Fruit fly (Drosophila melanogaster) whole organism, prepupa: Measurements from ENCODE around the gene CG5910.

ENCODE experiments used
- Blimp-1 ChIP-seq: fragments of 200-800 bp; sonication (Bioruptor generic); optimal IDR thresholded peaks from 3 replicates; lab custom pipeline; 2017; ENCODE audit warnings: missing biosample characterization, missing genetic modification characterization, mild to moderate bottlenecking, moderate library complexity, missing genetic modification reagents
- CG11762 ChIP-seq: fragments of 200-800 bp; sonication (Bioruptor generic); optimal IDR thresholded peaks from 3 replicates; lab custom pipeline; 2016; ENCODE audit warnings: missing biosample characterization, missing genetic modification characterization; ENCODE audit not compliant: insufficient read depth
- CG6808 ChIP-seq: fragments of 200-800 bp; sonication (Bioruptor generic); optimal IDR thresholded peaks from 3 replicates; lab custom pipeline; 2017; ENCODE audit warnings: missing biosample characterization, missing genetic modification characterization, mild to moderate bottlenecking, moderate library complexity, missing genetic modification reagents
- dac ChIP-seq: fragments of 200-800 bp; sonication (Bioruptor generic); optimal IDR thresholded peaks from 2 replicates; lab custom pipeline; 2017; ENCODE audit warnings: missing biosample characterization, mild to moderate bottlenecking, missing genetic modification characterization
- salr ChIP-seq, 2 experiments: fragments of 200-800 bp; sonication (Bioruptor generic); optimal IDR thresholded peaks; 3 replicates each; lab custom pipeline; 2016 to 2018; ENCODE audit warnings: missing biosample characterization in 2 of 2, missing genetic modification characterization in 2 of 2, mild to moderate bottlenecking in 1 of 2

dm6 chr3L:20405971-20406948 is 36.0 kb upstream of the CG5910 start:
- TF ChIP-seq CG6808 (GFP tag; lab: Kevin White, UChicago): no peak
- TF ChIP-seq dac (GFP tag; lab: Kevin White, UChicago): no peak
- no peak for TF ChIP-seq salr (GFP tag; optimal IDR thresholded peaks at IDR 0.05; lab: Kevin White, UChicago)
- TF ChIP-seq Blimp-1 (GFP tag; lab: Kevin White, UChicago): no peak
- TF ChIP-seq CG11762 (GFP tag; lab: Kevin White, UChicago): no peak
